Worm (Caenorhabditis elegans) whole organism, late embryonic: ENCODE results near the gene hid-1.

Experiments
- C08G9.2 ChIP-seq: sonication (generic microtip); optimal IDR thresholded peaks from 2 replicates; lab custom pipeline; 2016; ENCODE audit warnings: mild to moderate bottlenecking, missing genetic modification characterization, moderate library complexity, missing compliant biosample characterization
- C38D4.7 ChIP-seq: fragments of 200-800 bp; sonication (Bioruptor generic); optimal IDR thresholded peaks from 2 replicates; lab custom pipeline; 2018; ENCODE audit warnings: mild to moderate bottlenecking, missing genetic modification characterization, moderate library complexity, missing compliant biosample characterization
- F13H6.1 ChIP-seq: sonication (generic microtip); optimal IDR thresholded peaks from 2 replicates; lab custom pipeline; 2016; ENCODE audit warnings: missing genetic modification characterization, missing compliant biosample characterization
- K09A11.1 ChIP-seq: sonication (generic microtip); optimal IDR thresholded peaks from 2 replicates; lab custom pipeline; 2017; ENCODE audit warnings: antibody characterized with exemption, mild to moderate bottlenecking, missing genetic modification characterization, missing compliant biosample characterization; ENCODE audit not compliant: insufficient read depth
- ama-1 ChIP-seq: fragments of 150-350 bp; optimal IDR thresholded peaks from 2 replicates; lab custom pipeline; 2014
- ceh-18 ChIP-seq: sonication (generic microtip); optimal IDR thresholded peaks from 2 replicates; lab custom pipeline; 2016; ENCODE audit warnings: missing genetic modification characterization, missing compliant biosample characterization
- ceh-2 ChIP-seq: sonication (generic microtip); optimal IDR thresholded peaks from 2 replicates; lab custom pipeline; 2016; ENCODE audit warnings: missing genotype, missing genetic modification characterization, missing compliant biosample characterization
- ceh-30 ChIP-seq: fragments of 150-350 bp; optimal IDR thresholded peaks from 2 replicates; lab custom pipeline; 2014; ENCODE audit warnings: missing biosample characterization, missing genetic modification characterization
- ceh-31 ChIP-seq: sonication (generic microtip); optimal IDR thresholded peaks from 2 replicates; lab custom pipeline; 2016; ENCODE audit warnings: missing genetic modification characterization, missing compliant biosample characterization
- ceh-45 ChIP-seq: fragments of 200-800 bp; sonication (Bioruptor generic); IDR thresholded peaks from 2 replicates; pipeline ENCODE4 v1.3.6; 2022; ENCODE audit warnings: missing genetic modification reagents, missing genetic modification characterization, missing compliant biosample characterization
- ceh-48 ChIP-seq: sonication (generic microtip); optimal IDR thresholded peaks from 2 replicates; lab custom pipeline; 2016; ENCODE audit warnings: missing genetic modification characterization, inconsistent platforms, missing compliant biosample characterization
- ceh-9 ChIP-seq: sonication (generic microtip); optimal IDR thresholded peaks from 2 replicates; lab custom pipeline; 2016; ENCODE audit warnings: mild to moderate bottlenecking, missing genetic modification characterization, inconsistent platforms, missing compliant biosample characterization
- elt-4 ChIP-seq: sonication (generic microtip); optimal IDR thresholded peaks from 2 replicates; lab custom pipeline; 2016; ENCODE audit warnings: missing genetic modification characterization, missing compliant biosample characterization
- eyg-1 ChIP-seq: sonication (generic microtip); optimal IDR thresholded peaks from 2 replicates; lab custom pipeline; 2016; ENCODE audit warnings: missing genotype, missing genetic modification characterization, missing compliant biosample characterization
- fax-1 ChIP-seq: sonication (generic microtip); optimal IDR thresholded peaks from 2 replicates; lab custom pipeline; 2016; ENCODE audit warnings: missing genotype, missing genetic modification characterization, missing compliant biosample characterization
- fkh-10 ChIP-seq: fragments of 150-350 bp; optimal IDR thresholded peaks from 2 replicates; lab custom pipeline; 2014; ENCODE audit warnings: missing biosample characterization, missing genetic modification reagents, missing genetic modification characterization
- fkh-6 ChIP-seq: sonication (generic microtip); optimal IDR thresholded peaks from 2 replicates; lab custom pipeline; 2016; ENCODE audit warnings: missing genetic modification characterization, missing compliant biosample characterization
- gmeb-2 ChIP-seq: sonication (generic microtip); optimal IDR thresholded peaks from 2 replicates; lab custom pipeline; 2016; ENCODE audit warnings: missing genetic modification characterization, inconsistent platforms, missing compliant biosample characterization
- hlh-6 ChIP-seq: sonication (generic microtip); optimal IDR thresholded peaks from 2 replicates; lab custom pipeline; 2016; ENCODE audit warnings: missing genotype, missing genetic modification characterization, missing compliant biosample characterization
- hlh-8 ChIP-seq: sonication (generic microtip); optimal IDR thresholded peaks from 2 replicates; lab custom pipeline; 2016; ENCODE audit warnings: missing genotype, missing genetic modification characterization, missing compliant biosample characterization
- lin-11 ChIP-seq: fragments of 200-800 bp; sonication (Bioruptor generic); optimal IDR thresholded peaks from 2 replicates; lab custom pipeline; 2018; ENCODE audit warnings: mild to moderate bottlenecking, missing genetic modification characterization, missing compliant biosample characterization
- mec-3 ChIP-seq: sonication (generic microtip); optimal IDR thresholded peaks from 2 replicates; lab custom pipeline; 2016; ENCODE audit warnings: borderline replicate concordance, missing genetic modification characterization, missing compliant biosample characterization
- nfya-1 ChIP-seq: sonication (generic microtip); optimal IDR thresholded peaks from 2 replicates; lab custom pipeline; 2017; ENCODE audit warnings: missing genetic modification characterization, mild to moderate bottlenecking, missing compliant biosample characterization, antibody characterized with exemption, moderate library complexity
- nhr-11 ChIP-seq: fragments of 150-350 bp; optimal IDR thresholded peaks from 2 replicates; lab custom pipeline; 2014; ENCODE audit warnings: missing biosample characterization, missing genetic modification characterization
- nhr-232 ChIP-seq: sonication (generic microtip); optimal IDR thresholded peaks from 2 replicates; lab custom pipeline; 2016; ENCODE audit warnings: missing genetic modification characterization, missing compliant biosample characterization
- pag-3 ChIP-seq: sonication (generic microtip); optimal IDR thresholded peaks from 2 replicates; lab custom pipeline; 2016; ENCODE audit warnings: missing compliant biosample characterization, missing genetic modification characterization, borderline replicate concordance
- pax-1 ChIP-seq: fragments of 150-350 bp; optimal IDR thresholded peaks from 2 replicates; lab custom pipeline; 2014; ENCODE audit warnings: missing biosample characterization, missing genetic modification characterization
- pha-2 ChIP-seq: sonication (generic microtip); optimal IDR thresholded peaks from 2 replicates; lab custom pipeline; 2017; ENCODE audit warnings: mild to moderate bottlenecking, missing genetic modification characterization, missing compliant biosample characterization
- pha-4 ChIP-seq: fragments of 150-350 bp; optimal IDR thresholded peaks from 2 replicates; lab custom pipeline; 2018; ENCODE audit warnings: missing biosample characterization, missing genetic modification reagents, missing genetic modification characterization
- sdc-2 ChIP-seq: sonication (generic microtip); optimal IDR thresholded peaks from 2 replicates; lab custom pipeline; 2016; ENCODE audit warnings: missing genotype, missing genetic modification characterization, missing compliant biosample characterization
- syd-9 ChIP-seq: sonication (generic microtip); optimal IDR thresholded peaks from 2 replicates; lab custom pipeline; 2016; ENCODE audit warnings: mild to moderate bottlenecking, missing genetic modification characterization, moderate library complexity, missing compliant biosample characterization
- tbx-2 ChIP-seq: sonication (generic microtip); optimal IDR thresholded peaks from 2 replicates; lab custom pipeline; 2016; ENCODE audit warnings: missing genetic modification characterization, missing compliant biosample characterization
- tbx-7 ChIP-seq: sonication (generic microtip); optimal IDR thresholded peaks from 2 replicates; lab custom pipeline; 2016; ENCODE audit warnings: missing genotype, missing genetic modification characterization, missing compliant biosample characterization
- unc-42 ChIP-seq: sonication (generic microtip); optimal IDR thresholded peaks from 2 replicates; lab custom pipeline; 2016; ENCODE audit warnings: missing genotype, missing genetic modification characterization, missing compliant biosample characterization
- unc-86 ChIP-seq: sonication (generic microtip); optimal IDR thresholded peaks from 2 replicates; lab custom pipeline; 2016; ENCODE audit warnings: missing genetic modification characterization, missing compliant biosample characterization
- ztf-16 ChIP-seq: sonication (generic microtip); optimal IDR thresholded peaks from 2 replicates; lab custom pipeline; 2017; ENCODE audit warnings: missing genetic modification characterization, missing compliant biosample characterization

Gene hid-1

ce11 chrX:2475873-2476272 is 13.0 kb upstream of the hid-1 start, which contains the start of gene R04B3.3:
R04B3.3 (minus strand) TSS chrX:2475973.
- TF ChIP-seq tbx-2 (tag; lab: Kevin White, UChicago) (no peak), pag-3 (tag; lab: Kevin White, UChicago) (no peak)

ce11 chrX:2478823-2479222 is 10.0 kb upstream of the hid-1 start, which contains the start of gene K02E10.5:
K02E10.5 (minus strand) TSS chrX:2478923.
- no peak for TF ChIP-seq elt-4 (tag; lab: Kevin White, UChicago)
- TF ChIP-seq C08G9.2 = no peak
- no peak for TF ChIP-seq fax-1 (tag; lab: Kevin White, UChicago)
- no peak for TF ChIP-seq ceh-9 (tag; lab: Kevin White, UChicago)
- no peak for TF ChIP-seq C38D4.7 (GFP tag; lab: Kevin White, UChicago)
- TF ChIP-seq pax-1 = no peak
- no peak for TF ChIP-seq ceh-30 (tag; lab: Kevin White, UChicago)
- no peak for TF ChIP-seq ceh-48 (tag; lab: Kevin White, UChicago)
- TF ChIP-seq unc-42 (tag; lab: Kevin White, UChicago) = no peak
- no peak for TF ChIP-seq ama-1 (lab: Kevin White, UChicago)
- TF ChIP-seq fkh-6 (tag; lab: Kevin White, UChicago) = no peak
- no peak for TF ChIP-seq hlh-6 (tag; lab: Kevin White, UChicago)
- no peak for TF ChIP-seq hlh-8
- no peak for TF ChIP-seq eyg-1 (tag; lab: Kevin White, UChicago)
- no peak for TF ChIP-seq tbx-7 (tag; lab: Kevin White, UChicago)
- TF ChIP-seq gmeb-2 (tag; lab: Kevin White, UChicago) = no peak
- no peak for TF ChIP-seq tbx-2 (tag; lab: Kevin White, UChicago)
- no peak for TF ChIP-seq ceh-2 (tag; lab: Kevin White, UChicago)

- TF ChIP-seq fkh-10 (GFP tag; lab: Kevin White, UChicago) (no peak), lin-11 (no peak), unc-86 (tag; lab: Kevin White, UChicago) (no peak), sdc-2 (no peak), pag-3 (tag; lab: Kevin White, UChicago) (no peak), nfya-1 (no peak), C38D4.7 (GFP tag; lab: Kevin White, UChicago) (no peak), syd-9 (no peak), ceh-45 (GFP tag; lab: Robert Waterston, UW) (no peak), tbx-7 (tag; lab: Kevin White, UChicago) (no peak), ceh-31 (tag; lab: Kevin White, UChicago) (no peak), F13H6.1 (tag; lab: Kevin White, UChicago) (no peak), K09A11.1 (tag; lab: Kevin White, UChicago) (no peak), ceh-18 (tag; lab: Kevin White, UChicago) (no peak), fax-1 (tag; lab: Kevin White, UChicago) (no peak)
Observed at ce11 chrX:2482622-2483021, 6.2 kb upstream of the hid-1 start, which contains the start of gene K02E10.6. K02E10.6 (minus strand) TSS chrX:2482770.

- TF ChIP-seq K09A11.1 (tag; lab: Kevin White, UChicago) = no peak
- no peak for TF ChIP-seq fkh-10 (GFP tag; lab: Kevin White, UChicago)
- TF ChIP-seq mec-3 (tag; lab: Kevin White, UChicago) = no peak
- no peak for TF ChIP-seq ztf-16 (tag; lab: Kevin White, UChicago)
- TF ChIP-seq fkh-6 (tag; lab: Kevin White, UChicago) = no peak
- TF ChIP-seq pha-2 (tag; lab: Kevin White, UChicago) = no peak
- no peak for TF ChIP-seq nhr-11 (tag; lab: Kevin White, UChicago)
- no peak for TF ChIP-seq tbx-2 (tag; lab: Kevin White, UChicago)
- TF ChIP-seq unc-42 (tag; lab: Kevin White, UChicago) = no peak
- no peak for TF ChIP-seq nhr-232 (tag; lab: Kevin White, UChicago)
- no peak for TF ChIP-seq ceh-30 (tag; lab: Kevin White, UChicago)
- TF ChIP-seq tbx-7 (tag; lab: Kevin White, UChicago) = no peak
- no peak for TF ChIP-seq pha-4
Observed at ce11 chrX:2483078-2483477, 5.8 kb upstream of the hid-1 start, which contains the start of gene K02E10.4. K02E10.4 (plus strand) TSS chrX:2483263.
